Worm (Caenorhabditis elegans): Measurements from ENCODE around the gene flp-20.

Gene flp-20

DNA sequence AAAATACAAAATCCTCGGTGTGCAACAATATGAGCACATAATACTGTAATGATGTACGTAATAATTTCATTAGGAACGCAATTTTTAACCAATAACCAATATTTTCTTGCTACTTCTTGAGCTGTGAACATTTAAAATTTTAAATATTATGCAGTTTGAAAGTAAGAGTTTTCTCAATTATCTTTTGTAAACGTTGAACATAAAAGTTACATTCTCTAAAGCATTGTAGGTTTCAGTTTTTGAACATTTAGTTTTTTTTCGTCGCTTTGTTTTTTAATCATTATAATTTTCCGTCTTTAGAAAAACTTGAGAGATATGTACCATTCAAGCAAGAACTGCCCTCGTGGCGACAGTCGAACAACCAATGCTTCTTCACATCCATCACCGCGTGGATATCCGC lies 41.7 kb upstream of the flp-20 start, which contains the start of gene C23F12.3:
TSS of gene C23F12.3 (plus strand) at position 301 of the 400 bp plus-strand sequence.
- no peak for TF ChIP-seq nhr-90 (tag; optimal IDR thresholded peaks at IDR 0.05)
- TF ChIP-seq rpc-1 (optimal IDR thresholded peaks at IDR 0.05): no peak
- TF ChIP-seq rpc-1 (tag; optimal IDR thresholded peaks at IDR 0.05): no peak
- no peak for TF ChIP-seq gei-17 (GFP tag; optimal IDR thresholded peaks at IDR 0.05)
- no peak for TF ChIP-seq pbrm-1 (GFP tag; IDR thresholded peaks at IDR 0.05)
- TF ChIP-seq bed-1 (GFP tag; IDR thresholded peaks at IDR 0.05): no peak
- no peak for TF ChIP-seq F23B12.7 (tag; optimal IDR thresholded peaks at IDR 0.05; ENCODE audit: insufficient read depth)
- no peak for TF ChIP-seq nhr-120 (GFP tag; IDR thresholded peaks at IDR 0.05)
- TF ChIP-seq T26A5.8 (tag; optimal IDR thresholded peaks at IDR 0.05): no peak
- TF ChIP-seq snpc-1.3 (tag; optimal IDR thresholded peaks at IDR 0.05; ENCODE audit: insufficient read depth): no peak
- TF ChIP-seq hsf-1 (GFP tag; IDR thresholded peaks at IDR 0.05): no peak
- no peak for TF ChIP-seq ccch-3 (GFP tag; optimal IDR thresholded peaks at IDR 0.05)
- no peak for TF ChIP-seq lin-35 (GFP tag; optimal IDR thresholded peaks at IDR 0.05)
- no peak for TF ChIP-seq attf-5 (GFP tag; optimal IDR thresholded peaks at IDR 0.05)
- TF ChIP-seq F33H1.4 (GFP tag; IDR thresholded peaks at IDR 0.05): no peak
- no peak for TF ChIP-seq hmg-1.2 (GFP tag; IDR thresholded peaks at IDR 0.05)

DNA sequence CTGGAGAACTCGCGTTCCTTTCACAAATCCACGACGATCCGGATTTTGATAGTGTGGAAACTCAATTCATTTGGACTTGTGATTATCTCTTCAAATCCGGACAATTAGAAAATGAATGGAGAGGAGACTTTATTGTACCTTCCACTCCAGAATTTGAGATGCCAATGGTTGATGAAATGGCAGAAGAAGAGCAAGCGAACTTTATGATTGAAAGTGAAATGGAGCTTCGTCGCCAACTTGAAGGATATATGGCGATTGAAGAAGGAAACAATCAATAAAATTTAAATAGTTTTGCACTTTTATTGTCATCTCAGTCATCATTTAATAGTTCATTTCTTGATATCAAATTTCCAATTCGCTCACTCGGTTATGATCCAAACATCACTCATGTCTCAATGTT lies 39.0 kb upstream of the flp-20 start:
- TF ChIP-seq ZK185.1 (tag; optimal IDR thresholded peaks at IDR 0.05; ENCODE audit: poor library complexity, severe bottlenecking): no peak
- TF ChIP-seq attf-5 (GFP tag; optimal IDR thresholded peaks at IDR 0.05): no peak
- TF ChIP-seq F52B5.7 (tag; optimal IDR thresholded peaks at IDR 0.05): no peak
- no peak for TF ChIP-seq gei-17 (GFP tag; optimal IDR thresholded peaks at IDR 0.05)
- TF ChIP-seq madf-10 (tag; optimal IDR thresholded peaks at IDR 0.05): no peak
- no peak for TF ChIP-seq hlh-12 (tag; optimal IDR thresholded peaks at IDR 0.05)
- TF ChIP-seq let-607 (tag; optimal IDR thresholded peaks at IDR 0.05): no peak
- TF ChIP-seq egrh-3 (GFP tag; IDR thresholded peaks at IDR 0.05): no peak
- no peak for TF ChIP-seq unc-130 (GFP tag; optimal IDR thresholded peaks at IDR 0.05)

DNA sequence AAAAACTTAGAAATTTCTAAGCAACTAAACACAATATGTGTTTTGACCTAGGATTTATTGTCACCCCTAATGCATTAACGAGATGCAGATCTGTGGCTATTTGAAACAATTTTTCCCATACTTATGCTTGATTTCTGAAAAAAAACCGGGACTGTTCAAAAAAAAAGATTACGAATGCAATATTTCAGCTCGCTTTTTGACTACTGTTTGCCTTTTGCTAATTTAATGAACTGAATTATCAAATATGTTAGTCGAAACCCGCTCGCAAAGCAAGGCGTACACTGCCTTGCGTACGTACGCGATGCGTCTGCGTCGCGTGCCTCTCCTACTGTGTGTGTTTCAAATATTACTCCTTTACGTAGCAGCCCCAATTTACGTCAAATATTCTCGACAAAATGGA lies 37.3 kb upstream of the flp-20 start, which contains the start of gene C23F12.4:
TSS of gene C23F12.4 (plus strand) at position 301 of the 400 bp plus-strand sequence.
- no peak for TF ChIP-seq sea-2 (GFP tag; IDR thresholded peaks at IDR 0.05)
- no peak for TF ChIP-seq tbx-9 (tag; optimal IDR thresholded peaks at IDR 0.05; ENCODE audit: borderline replicate concordance)
- no peak for TF ChIP-seq aptf-2 (GFP tag; conservative IDR thresholded peaks at IDR 0.05)
- no peak for TF ChIP-seq tlf-1 (GFP tag; optimal IDR thresholded peaks at IDR 0.05)
- no peak for TF ChIP-seq Y67H2A.10 (GFP tag; conservative IDR thresholded peaks at IDR 0.05)
- no peak for TF ChIP-seq die-1 (tag; optimal IDR thresholded peaks at IDR 0.05)
- no peak for TF ChIP-seq F55B11.4 (tag; optimal IDR thresholded peaks at IDR 0.05; ENCODE audit: borderline replicate concordance, insufficient read depth)

DNA sequence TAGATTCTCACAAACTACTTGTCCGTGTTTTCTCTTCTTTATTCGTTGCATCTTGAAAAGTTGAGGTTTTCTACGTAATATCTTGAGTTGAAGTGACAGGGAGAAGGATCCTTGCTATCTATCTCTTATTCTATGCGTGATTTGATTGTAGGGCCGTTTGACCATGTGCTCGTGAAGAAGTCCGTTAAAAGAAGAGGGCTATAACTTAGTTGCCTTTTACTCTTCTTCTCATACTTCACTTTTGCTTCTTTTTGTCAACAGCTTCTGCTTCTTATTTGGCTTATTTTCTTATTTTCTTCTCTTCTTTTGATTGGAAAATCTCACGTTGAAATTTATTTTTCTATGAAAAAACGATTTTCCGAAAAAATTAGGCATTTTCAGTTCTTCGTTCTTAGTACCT lies 24.0 kb upstream of the flp-20 start:
- TF ChIP-seq ceh-58 (GFP tag; IDR thresholded peaks at IDR 0.05): no peak
- no peak for TF ChIP-seq F23B12.7 (tag; optimal IDR thresholded peaks at IDR 0.05; ENCODE audit: insufficient read depth)
- no peak for TF ChIP-seq ztf-25 (GFP tag; IDR thresholded peaks at IDR 0.05)
- no peak for TF ChIP-seq ztf-28 (GFP tag; IDR thresholded peaks at IDR 0.05)
- TF ChIP-seq lsl-1 (GFP tag; optimal IDR thresholded peaks at IDR 0.05): no peak
- TF ChIP-seq ceh-100 (GFP tag; IDR thresholded peaks at IDR 0.05): no peak
- TF ChIP-seq ama-1 (optimal IDR thresholded peaks at IDR 0.05): no peak
- no peak for TF ChIP-seq ama-1 (GFP tag; optimal IDR thresholded peaks at IDR 0.05)
- TF ChIP-seq F57C9.4 (tag; optimal IDR thresholded peaks at IDR 0.05): no peak
- TF ChIP-seq F49E8.2 (tag; optimal IDR thresholded peaks at IDR 0.05; ENCODE audit: insufficient read depth): no peak
- no peak for TF ChIP-seq hlh-26 (GFP tag; conservative IDR thresholded peaks at IDR 0.05)
- no peak for TF ChIP-seq F57A8.1 (GFP tag; optimal IDR thresholded peaks at IDR 0.05)
- TF ChIP-seq let-607 (tag; optimal IDR thresholded peaks at IDR 0.05): no peak
- TF ChIP-seq T07F8.4 (tag; optimal IDR thresholded peaks at IDR 0.05): no peak

Measured in whole organism, young adult.